Fruit fly (Drosophila melanogaster): ENCODE data around the gene CG9536.
A peak's percentile ranks its signal among the peaks of the same experiment; 100 is the strongest.

CG9536 gene

DNA sequence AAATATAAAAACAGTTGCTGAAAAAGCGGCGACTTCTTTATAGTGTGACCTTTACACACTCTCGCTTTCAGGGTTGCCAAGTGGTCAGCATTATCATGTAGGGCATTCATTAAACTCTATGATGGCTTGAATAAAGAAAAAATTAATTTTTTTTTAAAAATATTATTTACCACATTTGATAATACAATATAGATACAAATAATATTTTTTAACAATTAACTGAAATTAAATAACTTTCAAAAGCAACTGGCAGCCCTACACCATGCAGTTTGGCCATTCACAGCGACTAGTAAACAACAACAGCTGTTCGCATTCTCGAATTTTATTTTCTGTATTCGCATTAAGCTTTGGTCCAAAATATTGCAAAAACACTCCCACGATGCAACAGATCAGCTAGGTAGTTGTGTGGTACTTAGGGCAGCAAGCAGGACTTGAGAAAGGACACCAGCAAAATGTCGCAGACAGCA, 14.0 kb upstream of the CG9536 start, which contains the start of the genes Phf5a and CG31638 (continued):
- no peak for TF ChIP-seq Hey (tag; optimal IDR thresholded peaks at IDR 0.05)
- peak; percentile 71 for TF ChIP-seq sob (GFP tag; IDR thresholded peaks at IDR 0.05)
- peak; percentile 96 for TF ChIP-seq B-H1 (GFP tag; IDR thresholded peaks at IDR 0.05)
- TF ChIP-seq Asciz (GFP tag; optimal IDR thresholded peaks at IDR 0.05): peak; percentile 90
- no peak for TF ChIP-seq Kr (GFP tag; optimal IDR thresholded peaks at IDR 0.05)
- TF ChIP-seq CG4360 (GFP tag; IDR thresholded peaks at IDR 0.05): peak; percentile 68
- peak; percentile 90 for TF ChIP-seq CoRest (tag; optimal IDR thresholded peaks at IDR 0.05)
- TF ChIP-seq tna (GFP tag; IDR thresholded peaks at IDR 0.05; ENCODE audit: partially characterized antibody): no peak
- TF ChIP-seq bigmax (GFP tag; optimal IDR thresholded peaks at IDR 0.05): peak; percentile 54
- TF ChIP-seq tin (GFP tag; optimal IDR thresholded peaks at IDR 0.05): peak; percentile 91
- TF ChIP-seq tx (GFP tag; optimal IDR thresholded peaks at IDR 0.05): peak; percentile 76
- peak; percentile 90 for TF ChIP-seq CG6254 (GFP tag; optimal IDR thresholded peaks at IDR 0.05)
- TF ChIP-seq Hr39 (optimal IDR thresholded peaks at IDR 0.05): no peak
- TF ChIP-seq az2 (GFP tag; optimal IDR thresholded peaks at IDR 0.05): peak; percentile 90
- TF ChIP-seq HLH54F (GFP tag; optimal IDR thresholded peaks at IDR 0.05): peak; percentile 42
- TF ChIP-seq CG18619 (GFP tag; optimal IDR thresholded peaks at IDR 0.05): peak; percentile 87
- no peak for TF ChIP-seq zf30C (GFP tag; optimal IDR thresholded peaks at IDR 0.05)
- TF ChIP-seq Nf-YC (tag; optimal IDR thresholded peaks at IDR 0.05): peak; percentile 89
- TF ChIP-seq HLH4C (GFP tag; IDR thresholded peaks at IDR 0.05; ENCODE audit: partially characterized antibody): no peak
- TF ChIP-seq aop (GFP tag; IDR thresholded peaks at IDR 0.05): no peak
- TF ChIP-seq Rfx (GFP tag; IDR thresholded peaks at IDR 0.05): peak; percentile 76
- TF ChIP-seq CG33557 (GFP tag; optimal IDR thresholded peaks at IDR 0.05): peak; percentile 90
- peak; percentile 78 for TF ChIP-seq kah (GFP tag; optimal IDR thresholded peaks at IDR 0.05)
- TF ChIP-seq gfzf (GFP tag; optimal IDR thresholded peaks at IDR 0.05): peak; percentile 43
- TF ChIP-seq ci (GFP tag; IDR thresholded peaks at IDR 0.05): peak; percentile 92
- TF ChIP-seq NFAT (GFP tag; IDR thresholded peaks at IDR 0.05): peak; percentile 96
- TF ChIP-seq CG9797 (GFP tag; optimal IDR thresholded peaks at IDR 0.05): peak; percentile 86
- TF ChIP-seq TFAM (GFP tag; optimal IDR thresholded peaks at IDR 0.05): peak; percentile 69
- peak; percentile 73 for TF ChIP-seq CG7928 (GFP tag; optimal IDR thresholded peaks at IDR 0.05)
- peak; percentile 60 for TF ChIP-seq NC2β (GFP tag; optimal IDR thresholded peaks at IDR 0.05)
- TF ChIP-seq CG1647 (GFP tag; optimal IDR thresholded peaks at IDR 0.05): no peak
- peak; percentile 58 for TF ChIP-seq CG12299 (tag; optimal IDR thresholded peaks at IDR 0.05)
- peak; percentile 81 for TF ChIP-seq mam (GFP tag; optimal IDR thresholded peaks at IDR 0.05)
- no peak for TF ChIP-seq cad (GFP tag; optimal IDR thresholded peaks at IDR 0.05)
- peak; percentile 53 for TF ChIP-seq Ssrp (tag; optimal IDR thresholded peaks at IDR 0.05)
- peak; percentile 86 for TF ChIP-seq bcd (GFP tag; optimal IDR thresholded peaks at IDR 0.05)
- TF ChIP-seq otp (GFP tag; IDR thresholded peaks at IDR 0.05): peak; percentile 81; the same call in 2 of the 3 replicates
- TF ChIP-seq CG3847 (GFP tag; IDR thresholded peaks at IDR 0.05): peak; percentile 90
- peak; percentile 98 for TF ChIP-seq CG14441 (GFP tag; IDR thresholded peaks at IDR 0.05)
- TF ChIP-seq gt (GFP tag; IDR thresholded peaks at IDR 0.05): peak; percentile 93
- no peak for TF ChIP-seq CG12744 (GFP tag; optimal IDR thresholded peaks at IDR 0.05)
- TF ChIP-seq ranshi (GFP tag; IDR thresholded peaks at IDR 0.05): peak; percentile 63; the same call in 1 of the 2 replicates
- peak; percentile 96 for TF ChIP-seq CG2678 (tag; optimal IDR thresholded peaks at IDR 0.05)
- peak; percentile 97 for TF ChIP-seq PHDP (tag; optimal IDR thresholded peaks at IDR 0.05)
- peak; percentile 18 for TF ChIP-seq Hmx (GFP tag; optimal IDR thresholded peaks at IDR 0.05)
- TF ChIP-seq Bgb (GFP tag; IDR thresholded peaks at IDR 0.05; ENCODE audit: partially characterized antibody): no peak; the same call in 1 of the 2 replicates
- peak; percentile 91 for TF ChIP-seq nerfin-1 (tag; optimal IDR thresholded peaks at IDR 0.05)
- TF ChIP-seq bbx (GFP tag; IDR thresholded peaks at IDR 0.05; ENCODE audit: partially characterized antibody): no peak
- TF ChIP-seq CG7786 (GFP tag; optimal IDR thresholded peaks at IDR 0.05): peak; percentile 82
- TF ChIP-seq CG17912 (GFP tag; optimal IDR thresholded peaks at IDR 0.05): no peak
- TF ChIP-seq klu (GFP tag; IDR thresholded peaks at IDR 0.05): 0 out of 2 replicates have a peak, but pooled peaks have one; percentile 32
